Fruit fly (Drosophila melanogaster) whole organism, embryonic: ENCODE data around the gene Mo25.

Source experiments
- Asciz ChIP-seq: fragments of 200-800 bp; sonication (Bioruptor generic); optimal IDR thresholded peaks from 2 replicates; lab custom pipeline; 2017; ENCODE audit warnings: missing biosample characterization, mild to moderate bottlenecking, missing genetic modification characterization, missing genetic modification reagents
- CG10267 ChIP-seq: fragments of 200-800 bp; sonication (Bioruptor generic); optimal IDR thresholded peaks from 2 replicates; lab custom pipeline; 2018; ENCODE audit warnings: missing biosample characterization, mild to moderate bottlenecking, missing genetic modification characterization, moderate library complexity
- CG10979 ChIP-seq: fragments of 200-800 bp; sonication (Bioruptor generic); optimal IDR thresholded peaks from 2 replicates; lab custom pipeline; 2018; ENCODE audit warnings: missing biosample characterization, mild to moderate bottlenecking, missing genetic modification characterization, moderate library complexity
- CG11696 ChIP-seq: fragments of 200-800 bp; sonication (Bioruptor generic); IDR thresholded peaks from 2 replicates; pipeline ENCODE4 v1.3.6; 2022; ENCODE audit warnings: missing biosample characterization, missing genetic modification characterization
- CG12104 ChIP-seq: fragments of 200-800 bp; sonication (Bioruptor generic); optimal IDR thresholded peaks from 3 replicates; lab custom pipeline; 2016; ENCODE audit warnings: missing biosample characterization, missing genetic modification characterization
- CG12155 ChIP-seq: fragments of 200-800 bp; sonication (Bioruptor generic); optimal IDR thresholded peaks from 3 replicates; lab custom pipeline; 2016; ENCODE audit warnings: missing biosample characterization, missing genetic modification characterization
- CG14710 ChIP-seq: fragments of 200-800 bp; sonication (Bioruptor generic); optimal IDR thresholded peaks from 3 replicates; lab custom pipeline; 2019; ENCODE audit warnings: missing biosample characterization, mild to moderate bottlenecking, missing genetic modification characterization, moderate library complexity
- CG18011 ChIP-seq: fragments of 200-800 bp; sonication (Bioruptor generic); optimal IDR thresholded peaks from 2 replicates; lab custom pipeline; 2017; ENCODE audit warnings: missing biosample characterization, missing genetic modification characterization, mild to moderate bottlenecking, moderate library complexity, missing genotype
- CG31224 ChIP-seq: fragments of 200-800 bp; sonication (Bioruptor generic); IDR thresholded peaks from 2 replicates; pipeline ENCODE4 v1.3.6; 2022; ENCODE audit warnings: missing biosample characterization, missing genetic modification characterization
- CG31441 ChIP-seq: fragments of 200-800 bp; sonication (Bioruptor generic); IDR thresholded peaks from 2 replicates; pipeline ENCODE4 v1.3.6; 2022; ENCODE audit warnings: missing biosample characterization, missing genetic modification characterization
- CG32772 ChIP-seq: fragments of 200-800 bp; sonication (Bioruptor generic); IDR thresholded peaks from 2 replicates; pipeline ENCODE4 v1.3.6; 2022; ENCODE audit warnings: missing biosample characterization, missing genetic modification characterization
- CG33213 ChIP-seq: fragments of 200-800 bp; sonication (Bioruptor generic); optimal IDR thresholded peaks from 3 replicates; lab custom pipeline; 2016; ENCODE audit warnings: missing biosample characterization, missing genetic modification characterization
- CG3407 ChIP-seq: fragments of 200-800 bp; sonication (Bioruptor generic); optimal IDR thresholded peaks from 2 replicates; lab custom pipeline; 2018; ENCODE audit warnings: missing biosample characterization, mild to moderate bottlenecking, missing genetic modification characterization
- CG4424 ChIP-seq: fragments of 200-800 bp; sonication (Bioruptor generic); optimal IDR thresholded peaks from 3 replicates; lab custom pipeline; 2016; ENCODE audit warnings: missing biosample characterization, missing genetic modification characterization
- CG5180 ChIP-seq: fragments of 200-800 bp; sonication (Bioruptor generic); optimal IDR thresholded peaks from 3 replicates; lab custom pipeline; 2017; ENCODE audit warnings: missing biosample characterization, missing genetic modification characterization, mild to moderate bottlenecking, moderate library complexity, missing genetic modification reagents
- CG5953 ChIP-seq: fragments of 200-800 bp; sonication (Bioruptor generic); IDR thresholded peaks from 2 replicates; pipeline ENCODE4 v1.3.6; 2022; ENCODE audit warnings: missing biosample characterization, missing genetic modification characterization
- CG6683 ChIP-seq: fragments of 200-800 bp; sonication (Bioruptor generic); optimal IDR thresholded peaks from 2 replicates; lab custom pipeline; 2017; ENCODE audit warnings: missing biosample characterization, mild to moderate bottlenecking, missing genetic modification characterization, missing genetic modification reagents
- CG6813 ChIP-seq: fragments of 200-800 bp; sonication (Bioruptor generic); optimal IDR thresholded peaks from 2 replicates; lab custom pipeline; 2017; ENCODE audit warnings: missing biosample characterization, missing genetic modification characterization, mild to moderate bottlenecking, moderate library complexity, missing genetic modification reagents
- CG8290 ChIP-seq, 3 experiments: fragments of 200-800 bp; sonication (Bioruptor generic); optimal IDR thresholded peaks; 2 replicates each; lab custom pipeline; 2016 to 2019; ENCODE audit warnings: missing biosample characterization in 3 of 3, missing genetic modification characterization in 3 of 3, mild to moderate bottlenecking in 2 of 3, moderate library complexity in 1 of 3
- CG8944 ChIP-seq: fragments of 200-800 bp; sonication (Bioruptor generic); optimal IDR thresholded peaks from 3 replicates; lab custom pipeline; 2016; ENCODE audit warnings: missing biosample characterization, missing genetic modification characterization
- CG9797 ChIP-seq: fragments of 200-800 bp; sonication (Bioruptor generic); optimal IDR thresholded peaks from 3 replicates; lab custom pipeline; 2018; ENCODE audit warnings: missing biosample characterization, mild to moderate bottlenecking, missing genetic modification characterization
- Dek ChIP-seq: fragments of 200-800 bp; sonication (Bioruptor generic); optimal IDR thresholded peaks from 3 replicates; lab custom pipeline; 2019; ENCODE audit warnings: missing biosample characterization, mild to moderate bottlenecking, missing genetic modification characterization, moderate library complexity
- Doc2 ChIP-seq: fragments of 200-800 bp; sonication (Bioruptor generic); IDR thresholded peaks from 2 replicates; pipeline ENCODE4 v1.3.6; 2022; ENCODE audit warnings: missing biosample characterization, missing genetic modification characterization
- Dp ChIP-seq: fragments of 200-800 bp; sonication (Bioruptor generic); optimal IDR thresholded peaks from 2 replicates; lab custom pipeline; 2018; ENCODE audit warnings: missing biosample characterization, mild to moderate bottlenecking, missing genetic modification characterization, moderate library complexity
- Hsf ChIP-seq: fragments of 200-800 bp; sonication (Bioruptor generic); optimal IDR thresholded peaks from 3 replicates; lab custom pipeline; 2016; ENCODE audit warnings: missing biosample characterization, missing genetic modification characterization
- NK7.1 ChIP-seq: fragments of 200-800 bp; sonication (Bioruptor generic); optimal IDR thresholded peaks from 3 replicates; lab custom pipeline; 2016; ENCODE audit warnings: missing biosample characterization, missing genetic modification characterization
- NfI ChIP-seq: fragments of 200-800 bp; sonication (Bioruptor generic); optimal IDR thresholded peaks from 3 replicates; lab custom pipeline; 2018; ENCODE audit warnings: missing biosample characterization, mild to moderate bottlenecking, missing genetic modification characterization, moderate library complexity
- Ptx1 ChIP-seq: fragments of 200-800 bp; sonication (Bioruptor generic); IDR thresholded peaks from 2 replicates; pipeline ENCODE4 v1.3.6; 2022; ENCODE audit warnings: missing biosample characterization, missing genetic modification characterization
- Ssrp ChIP-seq: fragments of 200-800 bp; sonication (Bioruptor generic); optimal IDR thresholded peaks from 2 replicates; lab custom pipeline; 2018; ENCODE audit warnings: missing biosample characterization, mild to moderate bottlenecking, missing genetic modification characterization, moderate library complexity
- aop ChIP-seq: fragments of 200-800 bp; sonication (Bioruptor generic); IDR thresholded peaks from 2 replicates; pipeline ENCODE4 v1.3.6; 2022; ENCODE audit warnings: missing biosample characterization, missing genetic modification characterization
- chinmo ChIP-seq: fragments of 200-800 bp; sonication (Bioruptor generic); IDR thresholded peaks from 4 replicates; pipeline ENCODE4 v1.3.6; 2022; ENCODE audit warnings: missing biosample characterization, missing genetic modification characterization; ENCODE audit not compliant: partially characterized antibody
- dan ChIP-seq: fragments of 200-800 bp; sonication (Bioruptor generic); IDR thresholded peaks from 2 replicates; pipeline ENCODE4 v1.3.6; 2022; ENCODE audit warnings: missing biosample characterization, missing genetic modification characterization
- disco-r ChIP-seq: fragments of 200-800 bp; sonication (Bioruptor generic); optimal IDR thresholded peaks from 2 replicates; lab custom pipeline; 2016; ENCODE audit warnings: missing biosample characterization, missing genetic modification characterization
- dmrt11E ChIP-seq: fragments of 200-800 bp; sonication (Bioruptor generic); optimal IDR thresholded peaks from 3 replicates; lab custom pipeline; 2018; ENCODE audit warnings: missing biosample characterization, mild to moderate bottlenecking, missing genetic modification characterization, moderate library complexity
- fd64A ChIP-seq: fragments of 200-800 bp; sonication (Bioruptor generic); optimal IDR thresholded peaks from 3 replicates; lab custom pipeline; 2018; ENCODE audit warnings: missing biosample characterization, mild to moderate bottlenecking, missing genetic modification characterization
- jigr1 ChIP-seq: fragments of 200-800 bp; sonication (Bioruptor generic); IDR thresholded peaks from 3 replicates; pipeline ENCODE4 v1.3.6; 2022; ENCODE audit warnings: missing biosample characterization, missing genetic modification characterization
- klu ChIP-seq: fragments of 200-800 bp; sonication (Bioruptor generic); IDR thresholded peaks from 2 replicates; pipeline ENCODE4 v1.3.6; 2022; ENCODE audit warnings: missing biosample characterization, missing genetic modification characterization
- knrl ChIP-seq: fragments of 200-800 bp; sonication (Bioruptor generic); IDR thresholded peaks from 3 replicates; pipeline ENCODE4 v1.3.6; 2022; ENCODE audit warnings: missing biosample characterization, missing genetic modification characterization; ENCODE audit not compliant: partially characterized antibody
- lov ChIP-seq, 2 experiments: fragments of 200-800 bp in 1 of 2; fragments of >200 bp in 1 of 2; sonication (Bioruptor generic) in 1 of 2; IDR thresholded peaks in 1 of 2; optimal IDR thresholded peaks in 1 of 2; 2 replicates in 1 of 2; 3 replicates in 1 of 2; pipeline versions ENCODE4 v1.3.6 to Lab custom; 2017 to 2022; ENCODE audit warnings: missing biosample characterization in 1 of 2, missing genetic modification characterization in 1 of 2
- luna ChIP-seq: fragments of 200-800 bp; sonication (Bioruptor generic); optimal IDR thresholded peaks from 2 replicates; lab custom pipeline; 2016; ENCODE audit warnings: missing biosample characterization, missing genetic modification characterization
- maf-S ChIP-seq: fragments of 200-800 bp; sonication (Bioruptor generic); optimal IDR thresholded peaks from 2 replicates; lab custom pipeline; 2016; ENCODE audit warnings: missing biosample characterization, missing genetic modification characterization
- mam ChIP-seq: fragments of 200-800 bp; sonication (Bioruptor generic); optimal IDR thresholded peaks from 3 replicates; lab custom pipeline; 2016; ENCODE audit warnings: missing biosample characterization, missing genetic modification characterization
- onecut ChIP-seq: fragments of 200-800 bp; sonication (Bioruptor generic); IDR thresholded peaks from 2 replicates; pipeline ENCODE4 v1.3.6; 2022; ENCODE audit warnings: missing biosample characterization, missing genetic modification characterization
- repo ChIP-seq: fragments of 200-800 bp; sonication (Bioruptor generic); optimal IDR thresholded peaks from 2 replicates; lab custom pipeline; 2016; ENCODE audit warnings: missing biosample characterization, missing genetic modification characterization
- run ChIP-seq: fragments of 200-800 bp; sonication (Bioruptor generic); optimal IDR thresholded peaks from 3 replicates; lab custom pipeline; 2018; ENCODE audit warnings: missing biosample characterization, mild to moderate bottlenecking, missing genetic modification characterization
- salm ChIP-seq: fragments of 200-800 bp; sonication (Bioruptor generic); optimal IDR thresholded peaks from 2 replicates; lab custom pipeline; 2018; ENCODE audit warnings: missing biosample characterization, mild to moderate bottlenecking, missing genetic modification characterization
- sr ChIP-seq: fragments of 200-800 bp; sonication (Bioruptor generic); IDR thresholded peaks from 3 replicates; pipeline ENCODE4 v1.3.6; 2022; ENCODE audit warnings: missing biosample characterization, missing genetic modification characterization
- sug ChIP-seq: fragments of 200-800 bp; optimal IDR thresholded peaks from 2 replicates; lab custom pipeline; 2019; ENCODE audit warnings: missing biosample characterization, mild to moderate bottlenecking, missing genetic modification characterization, moderate library complexity
- trem ChIP-seq: fragments of 200-800 bp; optimal IDR thresholded peaks from 3 replicates; lab custom pipeline; 2019; ENCODE audit warnings: missing biosample characterization, mild to moderate bottlenecking, missing genetic modification characterization, moderate library complexity
- yki ChIP-seq: fragments of >200 bp; optimal IDR thresholded peaks from 3 replicates; lab custom pipeline; 2018
- zfh1 ChIP-seq: fragments of 200-800 bp; sonication (Bioruptor generic); IDR thresholded peaks from 3 replicates; pipeline ENCODE4 v1.3.6; 2022; ENCODE audit warnings: missing biosample characterization, missing genetic modification characterization

The Mo25 gene

dm6 chr3L:16590860-16591259 is 24.4 kb downstream of the Mo25 start, which contains the start of gene tra (continued):
- TF ChIP-seq run (tag; lab: Kevin White, UChicago) (no peak), CG14710 (tag; lab: Kevin White, UChicago) (peak; percentile 66), CG6683 (GFP tag; lab: Kevin White, UChicago) (no peak), CG3407 (no peak), CG31441 (GFP tag; lab: Robert Waterston, UW) (no peak), CG4424 (GFP tag; lab: Kevin White, UChicago) (no peak), knrl (peak; percentile 57; the same call in 2 of the 3 replicates), chinmo (GFP tag; lab: Robert Waterston, UW) (peak; percentile 88; the same call in 2 of the 4 replicates), klu (GFP tag; lab: Robert Waterston, UW) (no peak), mam (GFP tag; lab: Kevin White, UChicago) (no peak), salm (no peak), CG8944 (no peak), CG10267 (tag; lab: Kevin White, UChicago) (peak; percentile 45), NK7.1 (GFP tag; lab: Kevin White, UChicago) (no peak), onecut (GFP tag; lab: Robert Waterston, UW) (no peak), zfh1 (GFP tag; lab: Robert Waterston, UW) (no peak), CG9797 (peak; percentile 91), jigr1 (GFP tag; lab: Robert Waterston, UW) (no peak), Hsf (GFP tag; lab: Kevin White, UChicago) (no peak), luna (GFP tag; lab: Kevin White, UChicago) (no peak), sr (GFP tag; lab: Robert Waterston, UW) (no peak), CG5953 (GFP tag; lab: Robert Waterston, UW) (no peak), sug (tag; lab: Kevin White, UChicago) (no peak), CG33213 (GFP tag; lab: Kevin White, UChicago) (no peak), CG32772 (GFP tag; lab: Robert Waterston, UW) (no peak), dmrt11E (tag; lab: Kevin White, UChicago) (no peak), trem (peak; percentile 65), yki (no peak), CG6813 (GFP tag; lab: Kevin White, UChicago) (no peak), disco-r (no peak), CG10979 (tag; lab: Kevin White, UChicago) (peak; percentile 4), CG31224 (GFP tag; lab: Robert Waterston, UW) (no peak), aop (GFP tag; lab: Robert Waterston, UW) (no peak), Ssrp (tag; lab: Kevin White, UChicago) (no peak), fd64A (GFP tag; lab: Kevin White, UChicago) (no peak), repo (GFP tag; lab: Kevin White, UChicago) (no peak), CG18011 (GFP tag; lab: Kevin White, UChicago) (no peak), CG5180 (GFP tag; lab: Kevin White, UChicago) (no peak), lov (optimal IDR thresholded peaks at IDR 0.05; lab: Kevin White, UChicago) (no peak), lov (GFP tag; IDR thresholded peaks at IDR 0.05; lab: Robert Waterston, UW) (no peak), maf-S (GFP tag; lab: Kevin White, UChicago) (no peak), CG11696 (GFP tag; lab: Robert Waterston, UW) (no peak), Dek (no peak), CG8290 (GFP tag; optimal IDR thresholded peaks at IDR 0.05; lab: Kevin White, UChicago) (no peak), CG8290 (tag; optimal IDR thresholded peaks at IDR 0.05; lab: Kevin White, UChicago) (no peak), Doc2 (GFP tag; lab: Robert Waterston, UW) (no peak), CG12155 (GFP tag; lab: Kevin White, UChicago) (no peak), Ptx1 (GFP tag; lab: Robert Waterston, UW) (no peak), Dp (GFP tag; lab: Kevin White, UChicago) (peak; percentile 72), CG12104 (GFP tag; lab: Kevin White, UChicago) (no peak), dan (GFP tag; lab: Robert Waterston, UW) (no peak), NfI (GFP tag; lab: Kevin White, UChicago) (no peak), Asciz (GFP tag; lab: Kevin White, UChicago) (no peak)
